Fruit fly (Drosophila melanogaster): ENCODE data around the gene CG5402.

CG5402 gene

dm6 chr3R:27502856-27503255 lies at the start of gene CG5402:
Gene CG5402, minus strand, starts transcription at chr3R:27502956.
- no peak for TF ChIP-seq noc (tag; optimal IDR thresholded peaks at IDR 0.05)

DNA sequence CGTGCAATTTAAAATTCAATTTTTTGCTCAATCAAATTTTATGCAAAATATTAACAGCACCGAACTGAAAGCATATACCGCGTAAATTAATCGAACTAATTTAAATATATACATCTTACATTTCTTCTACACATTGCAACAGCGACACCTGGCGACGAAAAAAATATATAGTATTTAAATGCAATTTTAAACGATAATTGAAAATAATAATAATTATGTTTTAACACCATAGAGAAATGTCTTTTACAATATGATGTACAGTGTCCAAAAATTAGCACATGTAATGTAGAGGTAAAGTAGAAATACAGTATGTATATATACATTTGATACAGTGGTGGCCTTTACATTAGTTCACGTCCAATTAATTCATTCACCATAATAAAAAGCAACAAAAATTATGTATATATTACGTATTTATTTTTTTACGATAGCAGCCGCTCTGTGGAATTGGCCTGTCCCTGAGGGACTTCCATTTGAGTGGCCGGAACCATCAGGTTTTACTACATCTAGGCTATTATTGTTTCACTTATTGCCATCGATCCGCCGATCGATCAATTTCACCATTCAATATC lies 44.7 kb upstream of the CG5402 start:
- TF ChIP-seq noc (tag; optimal IDR thresholded peaks at IDR 0.05), result no peak

DNA sequence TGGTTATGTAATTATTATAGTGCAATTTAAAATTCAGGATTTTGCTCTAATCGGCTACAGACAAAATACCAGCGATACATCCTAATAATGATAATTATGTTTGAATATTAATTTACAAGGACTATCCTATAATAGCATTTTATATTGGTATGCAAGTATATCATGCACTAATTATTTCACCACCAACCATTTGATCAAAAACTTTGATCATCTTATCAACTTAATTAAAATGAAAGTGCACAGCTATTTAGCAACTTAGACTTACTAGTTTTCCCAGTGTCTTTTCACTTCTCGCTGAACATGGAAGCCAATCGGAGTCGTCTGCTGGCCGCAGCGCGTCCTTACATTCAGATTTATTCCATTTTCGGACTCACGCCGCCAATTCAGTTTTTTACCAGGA lies 43.0 kb upstream of the CG5402 start, which contains the start of gene Gr98d:
Gene Gr98d, plus strand, starts transcription at position 301 of the 400 bp plus-strand sequence.
- TF ChIP-seq noc (tag; optimal IDR thresholded peaks at IDR 0.05), result no peak

dm6 chr3R:27544143-27544542 lies 41.4 kb upstream of the CG5402 start, which contains the start of gene Gr98c:
Gene Gr98c, plus strand, starts transcription at chr3R:27544443.
- TF ChIP-seq noc (tag; optimal IDR thresholded peaks at IDR 0.05), result no peak

- no peak for TF ChIP-seq noc (tag; optimal IDR thresholded peaks at IDR 0.05)
These were observed 39.4 kb upstream of the CG5402 start, which contains the start of gene Gr98b for dm6 chr3R:27542197-27542596. Gene Gr98b, plus strand, starts transcription at chr3R:27542497.

DNA sequence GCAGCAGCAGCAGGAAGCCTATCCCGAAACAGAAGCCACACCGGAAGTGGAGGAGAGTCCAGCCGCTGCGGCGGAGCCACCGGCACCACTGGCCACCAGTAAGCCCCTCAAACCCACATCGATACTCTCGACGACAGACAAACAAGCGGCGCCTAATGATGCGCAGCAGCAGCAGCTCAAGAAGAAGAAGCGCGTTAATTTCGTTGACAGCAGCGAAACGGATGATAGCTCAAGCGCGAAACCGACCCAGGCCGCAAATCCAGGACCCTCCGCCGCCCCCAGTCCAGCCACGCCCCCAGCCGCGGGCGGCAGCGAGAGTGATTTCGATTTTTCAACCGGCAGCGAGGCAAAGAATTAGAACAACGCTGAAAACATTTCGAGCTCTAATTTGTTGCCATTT lies 30.5 kb upstream of the CG5402 start:
- no peak for TF ChIP-seq noc (tag; optimal IDR thresholded peaks at IDR 0.05)

DNA sequence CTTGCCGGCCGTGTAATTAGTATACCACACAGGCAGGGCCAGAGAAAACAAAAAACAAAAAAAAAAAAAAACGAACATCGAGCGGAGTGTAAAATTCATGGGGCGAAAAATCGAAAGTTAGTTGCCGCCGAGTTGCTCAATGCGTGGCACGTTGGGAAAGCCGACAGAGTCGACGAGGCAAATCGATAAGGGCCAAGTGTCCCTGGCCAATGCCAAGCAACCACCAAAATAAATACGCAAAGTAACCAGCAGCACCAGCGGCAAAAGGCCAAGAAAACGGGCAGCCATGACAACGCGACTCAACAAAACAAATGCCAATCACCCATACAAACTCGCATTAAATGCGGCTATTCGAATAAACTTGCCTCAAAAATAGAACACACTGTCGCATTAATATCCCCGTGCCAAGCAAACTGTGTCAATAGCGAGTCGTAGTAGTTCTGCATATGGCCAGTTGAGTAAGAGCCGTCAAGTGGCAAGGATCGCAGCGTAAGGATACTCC lies 17.7 kb upstream of the CG5402 start, which contains the start of gene CG12885:
Gene CG12885, plus strand, starts transcription at position 452 of the 502 bp plus-strand sequence.
- no peak for TF ChIP-seq noc (tag; optimal IDR thresholded peaks at IDR 0.05)

DNA sequence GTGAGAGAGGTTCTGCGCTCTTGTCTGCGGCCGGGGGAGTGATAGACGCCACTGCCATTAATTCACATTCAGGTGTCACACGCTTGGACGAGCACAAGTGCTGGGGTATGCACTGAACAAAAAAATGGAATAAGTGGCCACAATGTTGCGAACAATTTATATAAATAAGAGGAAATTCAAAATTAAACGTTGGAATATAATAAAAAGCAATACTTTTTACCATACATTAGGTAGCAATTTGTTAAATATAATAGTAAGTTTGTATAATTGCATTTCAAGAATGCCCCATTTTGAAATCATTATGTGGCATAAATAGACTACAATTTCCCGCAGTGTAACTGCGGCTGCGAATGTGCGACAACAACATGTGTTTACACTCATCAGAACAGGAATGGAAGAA lies 17.1 kb upstream of the CG5402 start:
- no peak for TF ChIP-seq noc (tag; optimal IDR thresholded peaks at IDR 0.05)

- no peak for TF ChIP-seq noc (tag; optimal IDR thresholded peaks at IDR 0.05)
These were observed 14.4 kb upstream of the CG5402 start, which contains the start of gene CG13972 for dm6 chr3R:27517157-27517556. Gene CG13972, minus strand, starts transcription at chr3R:27517257.

- TF ChIP-seq noc (tag; optimal IDR thresholded peaks at IDR 0.05), result no peak
These were observed 818 bp downstream of the CG5402 start, which contains the start of gene CG43139 for dm6 chr3R:27501938-27502337. Gene CG43139, minus strand, starts transcription at chr3R:27502025.

- no peak for TF ChIP-seq noc (tag; optimal IDR thresholded peaks at IDR 0.05)
These were observed 5.1 kb downstream of the CG5402 start for dm6 chr3R:27497616-27498015.

dm6 chr3R:27487627-27488026 lies 15.1 kb downstream of the CG5402 start, which contains the start of gene Gr98a:
Gene Gr98a, plus strand, starts transcription at chr3R:27487927.
- TF ChIP-seq noc (tag; optimal IDR thresholded peaks at IDR 0.05), result no peak

dm6 chr3R:27478375-27478774 lies 24.4 kb downstream of the CG5402 start, which contains the start of gene Cyp6a18:
Gene Cyp6a18, plus strand, starts transcription at chr3R:27478675.
- TF ChIP-seq noc (tag; optimal IDR thresholded peaks at IDR 0.05), result no peak

DNA sequence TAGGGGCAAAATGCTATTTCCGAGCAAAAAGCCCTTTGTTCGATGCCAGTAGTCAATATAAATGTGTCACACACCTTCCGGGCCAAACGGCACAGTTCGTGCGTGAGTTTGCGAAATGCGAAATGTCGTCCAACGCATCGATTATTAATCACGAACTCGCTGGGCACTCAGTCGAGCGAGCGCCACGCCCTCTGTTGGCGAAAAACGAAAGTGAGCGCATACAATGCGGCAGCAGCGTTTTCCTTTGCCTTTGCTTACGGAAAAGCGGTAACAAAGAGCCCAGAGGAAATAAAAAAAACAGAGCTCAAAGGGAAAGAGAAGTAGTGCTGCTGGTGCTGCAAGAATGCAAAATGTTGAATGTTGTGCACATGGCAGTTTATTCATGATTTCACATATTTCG lies 25.2 kb downstream of the CG5402 start:
- TF ChIP-seq noc (tag; optimal IDR thresholded peaks at IDR 0.05), result no peak

- no peak for TF ChIP-seq noc (tag; optimal IDR thresholded peaks at IDR 0.05)
These were observed 38.9 kb downstream of the CG5402 start, which contains the start of gene CG13978 for dm6 chr3R:27463889-27464288. Gene CG13978, plus strand, starts transcription at chr3R:27464189.

DNA sequence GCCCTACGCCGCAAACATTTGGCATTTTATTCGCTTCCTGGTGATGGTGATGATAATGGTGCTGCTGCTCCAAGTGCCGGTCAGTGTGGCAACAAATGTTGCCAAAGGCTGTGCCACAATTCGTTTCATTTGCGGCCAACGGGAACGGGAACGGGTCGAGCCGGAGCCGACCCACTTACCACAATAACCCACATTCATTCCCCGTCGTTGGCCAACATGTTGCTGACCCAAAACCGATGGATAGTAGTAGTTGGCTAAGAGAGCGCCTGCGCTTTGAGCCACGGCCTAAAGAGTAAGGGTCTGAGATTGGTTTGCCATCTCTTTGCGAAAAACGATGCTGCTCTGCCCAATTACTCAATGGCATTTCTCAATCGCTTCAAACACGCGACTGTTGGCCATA lies 39.8 kb downstream of the CG5402 start:
- no peak for TF ChIP-seq noc (tag; optimal IDR thresholded peaks at IDR 0.05)

Measured in whole organism, larva.